Worm (Caenorhabditis elegans) whole organism, young adult: ENCODE data around the gene F43C9.2.

Experiments used
- B0261.1 ChIP-seq: sonication (generic microtip); optimal IDR thresholded peaks from 2 replicates; lab custom pipeline; 2016; ENCODE audit warnings: mild to moderate bottlenecking, missing genetic modification characterization, moderate library complexity, missing compliant biosample characterization
- B0336.3 ChIP-seq: fragments of 200-800 bp; sonication (Bioruptor generic); IDR thresholded peaks from 2 replicates; pipeline ENCODE4 v1.3.6; 2022; ENCODE audit warnings: missing genetic modification characterization, missing compliant biosample characterization
- C17E4.6 ChIP-seq: fragments of 200-800 bp; sonication (Bioruptor generic); IDR thresholded peaks from 2 replicates; pipeline ENCODE4 v1.3.6; 2022; ENCODE audit warnings: missing genetic modification reagents, missing genetic modification characterization, missing compliant biosample characterization
- F23B12.7 ChIP-seq: sonication (generic microtip); optimal IDR thresholded peaks from 2 replicates; lab custom pipeline; 2017; ENCODE audit warnings: missing genetic modification characterization, mild to moderate bottlenecking, missing compliant biosample characterization, antibody characterized with exemption, moderate library complexity; ENCODE audit not compliant: insufficient read depth
- F52B5.7 ChIP-seq: sonication (generic microtip); optimal IDR thresholded peaks from 2 replicates; lab custom pipeline; 2016; ENCODE audit warnings: mild to moderate bottlenecking, missing genetic modification characterization, missing compliant biosample characterization
- F55B11.4 ChIP-seq: sonication (generic microtip); optimal IDR thresholded peaks from 2 replicates; lab custom pipeline; 2016; ENCODE audit warnings: missing compliant biosample characterization, missing genetic modification characterization, borderline replicate concordance; ENCODE audit not compliant: insufficient read depth
- F57A8.1 ChIP-seq: fragments of 200-800 bp; sonication (Bioruptor generic); optimal IDR thresholded peaks from 2 replicates; lab custom pipeline; 2018; ENCODE audit warnings: mild to moderate bottlenecking, missing genetic modification characterization, moderate library complexity, missing compliant biosample characterization
- K12H6.12 ChIP-seq: fragments of 200-800 bp; sonication (Bioruptor generic); optimal IDR thresholded peaks from 2 replicates; lab custom pipeline; 2018; ENCODE audit warnings: mild to moderate bottlenecking, missing genetic modification characterization, missing compliant biosample characterization
- T07F8.4 ChIP-seq: sonication (generic microtip); optimal IDR thresholded peaks from 2 replicates; lab custom pipeline; 2016; ENCODE audit warnings: mild to moderate bottlenecking, missing genetic modification characterization, moderate library complexity, missing compliant biosample characterization
- Y95B8A.8 ChIP-seq: fragments of 200-800 bp; sonication (Bioruptor generic); IDR thresholded peaks from 2 replicates; pipeline ENCODE4 v1.3.6; 2022; ENCODE audit warnings: missing genetic modification reagents, missing genetic modification characterization, missing compliant biosample characterization
- akir-1 ChIP-seq: fragments of 200-800 bp; sonication (Bioruptor generic); optimal IDR thresholded peaks from 2 replicates; lab custom pipeline; 2018; ENCODE audit warnings: mild to moderate bottlenecking, missing genetic modification characterization, moderate library complexity, missing compliant biosample characterization
- athp-1 ChIP-seq: sonication (generic microtip); optimal IDR thresholded peaks from 2 replicates; lab custom pipeline; 2017; ENCODE audit warnings: mild to moderate bottlenecking, missing genetic modification characterization, missing compliant biosample characterization
- attf-5 ChIP-seq: fragments of 200-800 bp; sonication (Bioruptor generic); optimal IDR thresholded peaks from 2 replicates; lab custom pipeline; 2018; ENCODE audit warnings: mild to moderate bottlenecking, missing genetic modification characterization, missing compliant biosample characterization
- bed-1 ChIP-seq: fragments of 200-800 bp; sonication (Bioruptor generic); IDR thresholded peaks from 2 replicates; pipeline ENCODE4 v1.3.6; 2022; ENCODE audit warnings: missing genetic modification reagents, missing genetic modification characterization, missing compliant biosample characterization
- ccch-3 ChIP-seq: fragments of 200-800 bp; sonication (Bioruptor generic); optimal IDR thresholded peaks from 2 replicates; lab custom pipeline; 2018; ENCODE audit warnings: mild to moderate bottlenecking, missing genetic modification characterization, missing compliant biosample characterization
- cebp-1 ChIP-seq, 2 experiments: fragments of 200-800 bp in 1 of 2; sonication (Bioruptor generic) in 1 of 2; sonication (generic microtip) in 1 of 2; IDR thresholded peaks in 1 of 2; optimal IDR thresholded peaks in 1 of 2; 2 replicates each; pipeline versions ENCODE4 v1.3.6 to Lab custom; 2017 to 2022; ENCODE audit warnings: missing compliant biosample characterization in 2 of 2, missing genetic modification characterization in 2 of 2, mild to moderate bottlenecking in 1 of 2, missing genetic modification reagents in 1 of 2, moderate library complexity in 1 of 2
- cebp-2 ChIP-seq: fragments of 200-800 bp; sonication (Bioruptor generic); IDR thresholded peaks from 2 replicates; pipeline ENCODE4 v1.3.6; 2022; ENCODE audit warnings: missing genetic modification characterization, missing compliant biosample characterization
- ceh-58 ChIP-seq: fragments of 200-800 bp; sonication (Bioruptor generic); IDR thresholded peaks from 2 replicates; pipeline ENCODE4 v1.3.6; 2022; ENCODE audit warnings: missing genetic modification characterization, missing compliant biosample characterization
- chd-7 ChIP-seq: sonication (generic microtip); optimal IDR thresholded peaks from 2 replicates; lab custom pipeline; 2016; ENCODE audit warnings: mild to moderate bottlenecking, missing genetic modification characterization, moderate library complexity, missing compliant biosample characterization
- die-1 ChIP-seq: sonication (generic microtip); optimal IDR thresholded peaks from 2 replicates; lab custom pipeline; 2016; ENCODE audit warnings: missing genotype, mild to moderate bottlenecking, missing genetic modification characterization, missing compliant biosample characterization
- efl-1 ChIP-seq: fragments of 150-350 bp; optimal IDR thresholded peaks from 2 replicates; lab custom pipeline; 2014; ENCODE audit warnings: missing biosample characterization, missing genetic modification reagents, missing genetic modification characterization
- hmg-1.2 ChIP-seq: fragments of 200-800 bp; sonication (Bioruptor generic); IDR thresholded peaks from 2 replicates; pipeline ENCODE4 v1.3.6; 2022; ENCODE audit warnings: missing genetic modification reagents, missing genetic modification characterization, missing compliant biosample characterization
- hrde-1 ChIP-seq: sonication (generic microtip); optimal IDR thresholded peaks from 2 replicates; lab custom pipeline; 2016; ENCODE audit warnings: missing genetic modification characterization, mild to moderate bottlenecking, missing compliant biosample characterization, moderate library complexity, missing genotype, missing genetic modification reagents, borderline replicate concordance
- hsf-1 ChIP-seq: fragments of 200-800 bp; sonication (Bioruptor generic); IDR thresholded peaks from 2 replicates; pipeline ENCODE4 v1.3.6; 2022; ENCODE audit warnings: missing genetic modification reagents, missing genetic modification characterization, missing compliant biosample characterization
- lag-1 ChIP-seq: fragments of 200-800 bp; sonication (Bioruptor generic); IDR thresholded peaks from 2 replicates; pipeline ENCODE4 v1.3.6; 2022; ENCODE audit warnings: missing genetic modification reagents, missing genetic modification characterization, missing compliant biosample characterization
- lin-26 ChIP-seq: fragments of 200-800 bp; sonication (Bioruptor generic); IDR thresholded peaks from 2 replicates; pipeline ENCODE4 v1.3.6; 2022; ENCODE audit warnings: missing genetic modification reagents, missing genetic modification characterization, missing compliant biosample characterization
- lir-1 ChIP-seq: fragments of 200-800 bp; sonication (Bioruptor generic); conservative IDR thresholded peaks from 2 replicates; pipeline ENCODE4 v1.3.6; 2022; ENCODE audit warnings: missing genetic modification reagents, missing genetic modification characterization, missing compliant biosample characterization
- lsl-1 ChIP-seq: fragments of 200-800 bp; sonication (Bioruptor generic); optimal IDR thresholded peaks from 2 replicates; lab custom pipeline; 2018; ENCODE audit warnings: mild to moderate bottlenecking, missing genetic modification characterization, moderate library complexity, missing compliant biosample characterization
- madf-10 ChIP-seq: sonication (generic microtip); optimal IDR thresholded peaks from 2 replicates; lab custom pipeline; 2016; ENCODE audit warnings: mild to moderate bottlenecking, missing genetic modification characterization, missing compliant biosample characterization
- madf-6 ChIP-seq: fragments of 200-800 bp; sonication (Bioruptor generic); IDR thresholded peaks from 2 replicates; pipeline ENCODE4 v1.3.6; 2022; ENCODE audit warnings: missing genetic modification reagents, missing genetic modification characterization, missing compliant biosample characterization
- mcd-1 ChIP-seq: fragments of 200-800 bp; sonication (Bioruptor generic); IDR thresholded peaks from 2 replicates; pipeline ENCODE4 v1.3.6; 2022; ENCODE audit warnings: missing genetic modification reagents, missing genetic modification characterization, missing compliant biosample characterization
- mxl-1 ChIP-seq: sonication (generic microtip); optimal IDR thresholded peaks from 2 replicates; lab custom pipeline; 2016; ENCODE audit warnings: missing genetic modification characterization, missing compliant biosample characterization
- nhr-179 ChIP-seq: sonication (generic microtip); optimal IDR thresholded peaks from 2 replicates; lab custom pipeline; 2016; ENCODE audit warnings: mild to moderate bottlenecking, missing genetic modification characterization, missing compliant biosample characterization
- nhr-90 ChIP-seq: sonication (generic microtip); optimal IDR thresholded peaks from 2 replicates; lab custom pipeline; 2016; ENCODE audit warnings: missing genotype, mild to moderate bottlenecking, missing genetic modification characterization, missing compliant biosample characterization
- pbrm-1 ChIP-seq: fragments of 200-800 bp; sonication (Bioruptor generic); IDR thresholded peaks from 2 replicates; pipeline ENCODE4 v1.3.6; 2022; ENCODE audit warnings: missing genetic modification reagents, missing genetic modification characterization, missing compliant biosample characterization
- repo-1 ChIP-seq: sonication (generic microtip); optimal IDR thresholded peaks from 2 replicates; lab custom pipeline; 2017; ENCODE audit warnings: mild to moderate bottlenecking, missing genetic modification characterization, missing compliant biosample characterization
- snpc-1.3 ChIP-seq: sonication (generic microtip); optimal IDR thresholded peaks from 2 replicates; lab custom pipeline; 2017; ENCODE audit warnings: missing genetic modification characterization, mild to moderate bottlenecking, missing compliant biosample characterization, antibody characterized with exemption, moderate library complexity, missing genotype, missing genetic modification reagents; ENCODE audit not compliant: insufficient read depth
- snpc-4 ChIP-seq, 5 experiments: fragments of 150-350 bp in 1 of 5; sonication (generic microtip) in 4 of 5; optimal IDR thresholded peaks; 2 replicates each; lab custom pipeline; 2014 to 2018; ENCODE audit warnings: missing genetic modification characterization in 5 of 5, missing biosample characterization in 3 of 5, antibody characterized with exemption in 2 of 5, mild to moderate bottlenecking in 2 of 5, missing compliant biosample characterization in 2 of 5, missing genotype in 2 of 5, moderate library complexity in 2 of 5, missing genetic modification reagents in 1 of 5
- tbx-9 ChIP-seq: sonication (generic microtip); optimal IDR thresholded peaks from 2 replicates; lab custom pipeline; 2016; ENCODE audit warnings: borderline replicate concordance, missing genetic modification characterization, inconsistent platforms, missing compliant biosample characterization
- tlf-1 ChIP-seq: fragments of 200-800 bp; sonication (Bioruptor generic); optimal IDR thresholded peaks from 2 replicates; lab custom pipeline; 2018; ENCODE audit warnings: mild to moderate bottlenecking, missing genetic modification characterization, missing compliant biosample characterization
- unc-130 ChIP-seq: sonication (generic microtip); optimal IDR thresholded peaks from 2 replicates; lab custom pipeline; 2016; ENCODE audit warnings: missing genetic modification reagents, missing genetic modification characterization, missing compliant biosample characterization
- ztf-18 ChIP-seq: sonication (generic microtip); optimal IDR thresholded peaks from 2 replicates; lab custom pipeline; 2016; ENCODE audit warnings: missing genotype, mild to moderate bottlenecking, missing genetic modification characterization, missing compliant biosample characterization
- ztf-25 ChIP-seq: fragments of 200-800 bp; sonication (Bioruptor generic); IDR thresholded peaks from 2 replicates; pipeline ENCODE4 v1.3.6; 2022; ENCODE audit warnings: missing genetic modification reagents, missing genetic modification characterization, missing compliant biosample characterization
- ztf-3 ChIP-seq: fragments of 200-800 bp; sonication (Bioruptor generic); optimal IDR thresholded peaks from 2 replicates; lab custom pipeline; 2018; ENCODE audit warnings: mild to moderate bottlenecking, missing genetic modification characterization, missing compliant biosample characterization

Gene F43C9.2

DNA sequence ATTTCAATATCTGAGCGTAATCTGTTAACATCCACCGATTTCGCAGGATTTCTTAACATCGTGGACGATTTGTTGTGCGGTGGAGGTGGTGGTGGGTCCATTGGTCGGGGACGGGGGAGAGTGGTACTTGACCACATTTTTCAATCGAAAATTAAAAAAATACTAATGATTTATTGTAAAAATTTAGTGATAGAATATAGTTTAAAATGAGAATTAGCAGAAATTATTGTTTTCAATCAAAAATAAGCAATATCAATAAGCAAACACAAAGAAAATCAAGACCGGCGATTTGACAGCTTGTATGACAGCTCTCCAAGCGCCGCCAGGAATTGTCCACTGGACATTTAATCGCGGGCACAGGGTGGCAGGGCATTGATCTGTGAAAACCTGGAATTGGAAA lies 1.2 kb upstream of the F43C9.2 start, which contains the start of gene hum-10:
hum-10 (minus strand) TSS at position 101 of the 400 bp plus-strand sequence.
- TF ChIP-seq ztf-25 (GFP tag; lab: Robert Waterston, UW) (no peak), lir-1 (GFP tag; lab: Robert Waterston, UW) (no peak), hsf-1 (GFP tag; lab: Robert Waterston, UW) (no peak), ccch-3 (GFP tag; lab: Kevin White, UChicago) (no peak), B0261.1 (tag; lab: Kevin White, UChicago) (no peak), lag-1 (GFP tag; lab: Robert Waterston, UW) (no peak), snpc-4 (GFP tag; optimal IDR thresholded peaks at IDR 0.05; lab: Kevin White, UChicago) (no peak), snpc-4 (tag; optimal IDR thresholded peaks at IDR 0.05; lab: Kevin White, UChicago) (no peak), pbrm-1 (no peak), B0336.3 (GFP tag; lab: Robert Waterston, UW) (no peak), madf-10 (tag; lab: Kevin White, UChicago) (no peak), bed-1 (GFP tag; lab: Robert Waterston, UW) (no peak), ztf-3 (GFP tag; lab: Kevin White, UChicago) (no peak), F57A8.1 (GFP tag; lab: Kevin White, UChicago) (no peak)

- TF ChIP-seq T07F8.4 = no peak
- no peak for TF ChIP-seq repo-1 (tag; lab: Kevin White, UChicago)
Measured at ce11 chrX:4784776-4785175, 1.4 kb downstream of the F43C9.2 start.

DNA sequence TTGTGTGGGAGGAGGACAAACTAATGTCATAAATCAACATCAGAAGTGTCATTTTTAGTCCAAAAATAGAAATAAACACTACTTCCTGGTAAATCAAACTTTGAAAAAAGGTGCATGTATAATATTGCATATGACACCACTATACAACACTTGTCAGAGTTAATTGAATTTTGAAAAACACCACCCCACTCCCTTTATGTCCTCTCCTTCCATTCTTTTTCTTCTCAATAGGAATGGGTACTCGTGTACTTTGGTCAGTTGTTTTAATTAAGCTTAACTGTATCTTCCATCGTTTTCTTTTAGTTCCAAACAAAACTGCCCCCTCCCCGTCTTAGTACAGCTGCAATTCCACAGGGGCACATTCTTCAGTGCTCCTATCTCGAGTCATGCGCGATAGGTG lies 4.1 kb downstream of the F43C9.2 start:
- TF ChIP-seq hrde-1 (tag; lab: Kevin White, UChicago) (no peak), cebp-1 (GFP tag; IDR thresholded peaks at IDR 0.05; lab: Robert Waterston, UW) (no peak), cebp-1 (tag; optimal IDR thresholded peaks at IDR 0.05; lab: Kevin White, UChicago) (no peak), ceh-58 (GFP tag; lab: Robert Waterston, UW) (no peak), attf-5 (GFP tag; lab: Kevin White, UChicago) (no peak), C17E4.6 (GFP tag; lab: Robert Waterston, UW) (no peak), F57A8.1 (GFP tag; lab: Kevin White, UChicago) (no peak), nhr-179 (tag; lab: Kevin White, UChicago) (no peak), nhr-90 (tag; lab: Kevin White, UChicago) (no peak), tbx-9 (tag; lab: Kevin White, UChicago) (no peak), F52B5.7 (no peak), tlf-1 (GFP tag; lab: Kevin White, UChicago) (no peak), F55B11.4 (tag; lab: Kevin White, UChicago) (no peak), F23B12.7 (tag; lab: Kevin White, UChicago) (no peak), ztf-18 (tag; lab: Kevin White, UChicago) (no peak), mcd-1 (GFP tag; lab: Robert Waterston, UW) (no peak), Y95B8A.8 (GFP tag; lab: Robert Waterston, UW) (no peak), lin-26 (GFP tag; lab: Robert Waterston, UW) (no peak)
- TF ChIP-seq, all 124 proteins: peak for 0

DNA sequence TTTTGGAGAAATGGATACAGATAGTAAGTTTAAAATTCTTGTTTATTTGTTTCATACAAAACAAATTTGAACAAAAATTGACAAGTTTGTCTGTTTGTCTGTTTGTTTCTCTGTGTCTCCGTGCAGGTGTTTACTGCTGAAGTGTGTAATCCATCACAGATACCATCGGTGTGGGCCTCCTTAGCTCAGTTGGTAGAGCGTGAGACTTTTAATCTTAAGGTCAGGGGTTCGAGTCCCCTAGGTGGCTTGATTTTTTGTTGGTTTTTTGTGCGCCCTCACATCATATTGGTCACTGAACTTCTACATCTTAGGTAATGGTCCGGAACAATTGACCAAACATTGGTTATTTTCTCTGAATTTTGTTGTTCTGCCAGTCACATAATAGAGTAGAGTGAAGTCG lies 5.5 kb downstream of the F43C9.2 start:
- TF ChIP-seq snpc-1.3 (tag; lab: Kevin White, UChicago) (peak; percentile 62), die-1 (tag; lab: Kevin White, UChicago) (peak; percentile 93), lsl-1 (GFP tag; lab: Kevin White, UChicago) (no peak), hmg-1.2 (peak; percentile 78), K12H6.12 (tag; lab: Kevin White, UChicago) (peak; percentile 20), unc-130 (GFP tag; lab: Kevin White, UChicago) (no peak), ztf-3 (GFP tag; lab: Kevin White, UChicago) (no peak), madf-6 (GFP tag; lab: Robert Waterston, UW) (no peak), mxl-1 (tag; lab: Kevin White, UChicago) (peak; percentile 89), efl-1 (GFP tag; lab: Kevin White, UChicago) (no peak), cebp-2 (GFP tag; lab: Robert Waterston, UW) (no peak), athp-1 (tag; lab: Kevin White, UChicago) (peak; percentile 59), chd-7 (peak; percentile 77), akir-1 (GFP tag; lab: Kevin White, UChicago) (no peak)
